Fruit fly (Drosophila melanogaster): ENCODE data around the gene Gs1.

Gs1 gene

DNA sequence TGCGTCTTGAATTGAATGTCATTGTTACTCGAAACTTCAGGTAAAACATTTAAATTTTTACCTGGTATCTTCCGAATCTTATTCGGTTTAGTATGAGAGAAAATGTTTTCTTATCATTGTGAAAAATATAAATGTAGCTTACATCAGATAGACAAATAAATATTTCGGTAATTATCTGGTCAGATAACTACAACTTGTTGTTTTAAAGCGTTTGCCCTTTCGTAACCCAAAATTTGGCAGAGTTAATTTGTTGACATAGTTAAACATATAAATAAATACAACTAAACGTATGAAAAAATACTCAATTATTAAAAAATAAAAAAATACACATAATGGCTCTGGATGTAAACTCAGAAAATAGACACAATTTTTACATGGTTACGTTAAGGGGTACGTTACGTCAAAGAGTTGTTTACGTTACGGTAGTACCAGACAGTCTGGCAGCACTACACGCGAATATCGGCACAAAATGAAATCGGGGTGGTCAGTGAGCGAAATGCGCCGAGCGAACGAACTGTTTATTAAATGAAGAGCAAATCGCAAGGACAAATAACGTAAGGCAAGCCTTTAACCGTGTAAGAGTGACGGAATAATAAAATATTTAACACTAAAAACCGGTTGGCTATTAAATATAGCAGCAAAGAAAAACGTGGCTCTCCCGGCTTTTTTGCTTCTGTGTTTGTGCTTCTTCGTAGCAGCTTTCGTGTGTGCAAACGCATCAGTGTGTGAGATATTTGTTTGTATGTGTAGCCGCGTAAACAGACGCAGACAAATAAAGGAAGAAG, 50.7 kb downstream of the Gs1 start (continued):
- no peak for TF ChIP-seq Nf-YB (GFP tag; optimal IDR thresholded peaks at IDR 0.05)
- no peak for TF ChIP-seq MESR4 (GFP tag; optimal IDR thresholded peaks at IDR 0.05)
- no peak for TF ChIP-seq insv (GFP tag; optimal IDR thresholded peaks at IDR 0.05)
- TF ChIP-seq Dbx (GFP tag; IDR thresholded peaks at IDR 0.05), result no peak
- no peak for TF ChIP-seq dmrt99B (tag; optimal IDR thresholded peaks at IDR 0.05)
- no peak for TF ChIP-seq NC2α (GFP tag; optimal IDR thresholded peaks at IDR 0.05)
- TF ChIP-seq CG17359 (tag; optimal IDR thresholded peaks at IDR 0.05), result no peak
- no peak for TF ChIP-seq vvl (GFP tag; IDR thresholded peaks at IDR 0.05)
- no peak for TF ChIP-seq scrt (GFP tag; optimal IDR thresholded peaks at IDR 0.05)
- no peak for TF ChIP-seq CG10366 (GFP tag; IDR thresholded peaks at IDR 0.05)
- peak; percentile 6 for TF ChIP-seq D19A (tag; optimal IDR thresholded peaks at IDR 0.05)
- TF ChIP-seq Antp (GFP tag; optimal IDR thresholded peaks at IDR 0.05), result no peak
- no peak for TF ChIP-seq ind (GFP tag; optimal IDR thresholded peaks at IDR 0.05)
- TF ChIP-seq CG12659 (GFP tag; optimal IDR thresholded peaks at IDR 0.05), result peak; percentile 35
- no peak for TF ChIP-seq pnt (GFP tag; optimal IDR thresholded peaks at IDR 0.05)
- TF ChIP-seq CG18011 (GFP tag; optimal IDR thresholded peaks at IDR 0.05), result no peak
- no peak for TF ChIP-seq CG4730 (GFP tag; IDR thresholded peaks at IDR 0.05)
- no peak for TF ChIP-seq Meics (GFP tag; optimal IDR thresholded peaks at IDR 0.05)
- peak; percentile 90 for TF ChIP-seq nom (GFP tag; optimal IDR thresholded peaks at IDR 0.05)
- no peak for TF ChIP-seq gsb-n (tag; optimal IDR thresholded peaks at IDR 0.05)
- TF ChIP-seq tio (GFP tag; optimal IDR thresholded peaks at IDR 0.05), result no peak
- no peak for TF ChIP-seq CG16815 (GFP tag; optimal IDR thresholded peaks at IDR 0.05)
- no peak for TF ChIP-seq Fer3 (tag; optimal IDR thresholded peaks at IDR 0.05)
- peak; percentile 33 for TF ChIP-seq lbe (GFP tag; optimal IDR thresholded peaks at IDR 0.05)
- no peak for TF ChIP-seq dati (GFP tag; IDR thresholded peaks at IDR 0.05)
- TF ChIP-seq Camta (GFP tag; optimal IDR thresholded peaks at IDR 0.05), result no peak
- no peak for TF ChIP-seq lola (GFP tag; optimal IDR thresholded peaks at IDR 0.05)
- TF ChIP-seq Lhr (GFP tag; optimal IDR thresholded peaks at IDR 0.05), result no peak
- TF ChIP-seq gro (GFP tag; optimal IDR thresholded peaks at IDR 0.05), result no peak
- no peak for TF ChIP-seq vnd (GFP tag; IDR thresholded peaks at IDR 0.05; ENCODE audit: partially characterized antibody)
- TF ChIP-seq ci (GFP tag; IDR thresholded peaks at IDR 0.05), result peak; percentile 15; the same call in 1 of the 3 replicates
- no peak for TF ChIP-seq CG8924 (tag; optimal IDR thresholded peaks at IDR 0.05)
- TF ChIP-seq CG7963 (GFP tag; IDR thresholded peaks at IDR 0.05; ENCODE audit: partially characterized antibody), result no peak
- peak; percentile 3 for TF ChIP-seq CG10267 (tag; optimal IDR thresholded peaks at IDR 0.05)
- TF ChIP-seq CG17912 (GFP tag; optimal IDR thresholded peaks at IDR 0.05), result no peak
- no peak for TF ChIP-seq CG6765 (GFP tag; optimal IDR thresholded peaks at IDR 0.05)
- TF ChIP-seq Dek (tag; optimal IDR thresholded peaks at IDR 0.05), result no peak
- peak; percentile 41 for TF ChIP-seq Max (GFP tag; optimal IDR thresholded peaks at IDR 0.05)
- no peak for TF ChIP-seq ab (GFP tag; optimal IDR thresholded peaks at IDR 0.05)
- TF ChIP-seq Sry-β (GFP tag; optimal IDR thresholded peaks at IDR 0.05), result no peak
- no peak for TF ChIP-seq CG31441 (GFP tag; IDR thresholded peaks at IDR 0.05)
- no peak for TF ChIP-seq gcm (GFP tag; optimal IDR thresholded peaks at IDR 0.05)
- peak; percentile 43 for TF ChIP-seq CTCF (GFP tag; optimal IDR thresholded peaks at IDR 0.05)
- no peak for TF ChIP-seq lilli (GFP tag; optimal IDR thresholded peaks at IDR 0.05)
- no peak for TF ChIP-seq Hmx (GFP tag; optimal IDR thresholded peaks at IDR 0.05)
- TF ChIP-seq Stat92E (GFP tag; optimal IDR thresholded peaks at IDR 0.05), result peak in 1 of 3 experiments; percentile 39
- TF ChIP-seq CG1647 (GFP tag; optimal IDR thresholded peaks at IDR 0.05), result no peak
- TF ChIP-seq sqz (GFP tag; optimal IDR thresholded peaks at IDR 0.05), result no peak
- TF ChIP-seq ro (GFP tag; IDR thresholded peaks at IDR 0.05), result no peak
- no peak for TF ChIP-seq Lpt (GFP tag; optimal IDR thresholded peaks at IDR 0.05)

All from whole organism, embryonic.